Worm (Caenorhabditis elegans) whole organism, late embryonic: Measurements from ENCODE around the gene str-52.

Experiments
- che-1 ChIP-seq: sonication (generic microtip); optimal IDR thresholded peaks from 2 replicates; lab custom pipeline; 2016; ENCODE audit warnings: mild to moderate bottlenecking, missing genetic modification characterization, missing compliant biosample characterization
- lin-11 ChIP-seq: fragments of 200-800 bp; sonication (Bioruptor generic); optimal IDR thresholded peaks from 2 replicates; lab custom pipeline; 2018; ENCODE audit warnings: mild to moderate bottlenecking, missing genetic modification characterization, missing compliant biosample characterization

DNA sequence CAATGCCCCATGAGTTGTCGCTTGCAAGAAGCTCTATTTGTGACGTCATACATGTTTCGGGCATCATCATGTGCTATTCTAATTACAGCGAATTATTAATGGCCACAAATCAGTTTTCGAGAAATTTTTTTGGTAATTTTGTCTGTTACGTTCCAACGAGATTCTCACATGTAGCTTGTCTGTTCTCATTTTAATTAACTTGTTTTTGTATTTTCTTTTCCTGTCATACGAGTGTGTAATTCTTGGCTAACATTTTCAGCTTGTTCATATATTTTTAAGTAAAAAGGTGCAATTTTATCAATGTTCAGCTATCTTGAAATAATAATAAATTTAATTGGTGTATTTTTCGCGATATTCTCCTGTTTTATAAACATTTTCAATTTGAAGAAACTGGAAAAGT, 9.3 kb upstream of the str-52 start, which contains the start of gene srbc-21:
- TF ChIP-seq che-1 (tag; lab: Kevin White, UChicago) (no peak), lin-11 (no peak)
